Fruit fly (Drosophila melanogaster) whole organism, embryonic: Measurements from ENCODE around the gene CG31743.
A peak's percentile ranks its signal among the peaks of the same experiment; 100 is the strongest.

Experiments used
- Abd-B ChIP-seq: fragments of 200-800 bp; sonication (Bioruptor generic); optimal IDR thresholded peaks from 2 replicates; lab custom pipeline; 2018; ENCODE audit warnings: missing biosample characterization, mild to moderate bottlenecking, missing genetic modification characterization, moderate library complexity
- Antp ChIP-seq: fragments of 200-800 bp; sonication (Bioruptor generic); optimal IDR thresholded peaks from 3 replicates; lab custom pipeline; 2016; ENCODE audit warnings: missing biosample characterization, missing genetic modification characterization
- Awh ChIP-seq: fragments of 200-800 bp; sonication (Bioruptor generic); IDR thresholded peaks from 2 replicates; pipeline ENCODE4, ENCODE4 v1.3.6; 2022; ENCODE audit warnings: missing biosample characterization, missing genetic modification characterization
- B-H2 ChIP-seq: fragments of 200-800 bp; sonication (Bioruptor generic); optimal IDR thresholded peaks from 2 replicates; lab custom pipeline; 2018; ENCODE audit warnings: missing biosample characterization, mild to moderate bottlenecking, missing genetic modification characterization
- CG11085 ChIP-seq: fragments of 200-800 bp; sonication (Bioruptor generic); IDR thresholded peaks from 2 replicates; pipeline ENCODE4 v1.3.6; 2022; ENCODE audit warnings: missing biosample characterization, missing genetic modification characterization
- CG11723 ChIP-seq: fragments of 200-800 bp; sonication (Bioruptor generic); optimal IDR thresholded peaks from 2 replicates; lab custom pipeline; 2017; ENCODE audit warnings: missing biosample characterization, mild to moderate bottlenecking, missing genetic modification characterization
- CG12155 ChIP-seq: fragments of 200-800 bp; sonication (Bioruptor generic); optimal IDR thresholded peaks from 3 replicates; lab custom pipeline; 2016; ENCODE audit warnings: missing biosample characterization, missing genetic modification characterization
- CG12744 ChIP-seq: fragments of 200-800 bp; sonication (Bioruptor generic); optimal IDR thresholded peaks from 2 replicates; lab custom pipeline; 2016; ENCODE audit warnings: missing biosample characterization, missing genetic modification characterization
- CG17612 ChIP-seq: fragments of 200-800 bp; sonication (Bioruptor generic); IDR thresholded peaks from 2 replicates; pipeline ENCODE4 v1.3.6; 2022; ENCODE audit warnings: missing biosample characterization, missing genetic modification characterization
- CG2678 ChIP-seq: fragments of 200-800 bp; sonication (Bioruptor generic); optimal IDR thresholded peaks from 3 replicates; lab custom pipeline; 2019; ENCODE audit warnings: missing biosample characterization, mild to moderate bottlenecking, missing genetic modification characterization, moderate library complexity
- CG30403 ChIP-seq: fragments of 200-800 bp; sonication (Bioruptor generic); optimal IDR thresholded peaks from 3 replicates; lab custom pipeline; 2016; ENCODE audit warnings: missing biosample characterization, missing genetic modification characterization
- CG34376 ChIP-seq: fragments of 200-800 bp; sonication (Bioruptor generic); optimal IDR thresholded peaks from 2 replicates; lab custom pipeline; 2018; ENCODE audit warnings: missing biosample characterization, mild to moderate bottlenecking, missing genetic modification characterization
- CG4328 ChIP-seq: fragments of 200-800 bp; sonication (Bioruptor generic); optimal IDR thresholded peaks from 3 replicates; lab custom pipeline; 2017; ENCODE audit warnings: missing biosample characterization, missing genetic modification reagents, missing genetic modification characterization
- CG4404 ChIP-seq: fragments of 200-800 bp; sonication (Bioruptor generic); IDR thresholded peaks from 2 replicates; pipeline ENCODE4 v1.3.6; 2022; ENCODE audit warnings: missing biosample characterization, missing genetic modification characterization
- CG4424 ChIP-seq: fragments of 200-800 bp; sonication (Bioruptor generic); optimal IDR thresholded peaks from 3 replicates; lab custom pipeline; 2016; ENCODE audit warnings: missing biosample characterization, missing genetic modification characterization
- CG4854 ChIP-seq: fragments of 200-800 bp; sonication (Bioruptor generic); optimal IDR thresholded peaks from 2 replicates; lab custom pipeline; 2016; ENCODE audit warnings: missing biosample characterization, missing genetic modification characterization, inconsistent platforms
- CG8944 ChIP-seq: fragments of 200-800 bp; sonication (Bioruptor generic); optimal IDR thresholded peaks from 3 replicates; lab custom pipeline; 2016; ENCODE audit warnings: missing biosample characterization, missing genetic modification characterization
- CG9817 ChIP-seq: fragments of 200-800 bp; sonication (Bioruptor generic); optimal IDR thresholded peaks from 2 replicates; lab custom pipeline; 2018; ENCODE audit warnings: missing biosample characterization, mild to moderate bottlenecking, missing genetic modification characterization, moderate library complexity
- Dbx ChIP-seq: fragments of 200-800 bp; sonication (Bioruptor generic); IDR thresholded peaks from 3 replicates; pipeline ENCODE4 v1.3.6; 2022; ENCODE audit warnings: missing biosample characterization, missing genetic modification characterization
- Fer1 ChIP-seq: fragments of 200-800 bp; sonication (Bioruptor generic); optimal IDR thresholded peaks from 2 replicates; lab custom pipeline; 2017; ENCODE audit warnings: missing biosample characterization, mild to moderate bottlenecking, missing genetic modification characterization
- HLHmδ ChIP-seq: fragments of 200-800 bp; sonication (Bioruptor generic); optimal IDR thresholded peaks from 2 replicates; lab custom pipeline; 2018; ENCODE audit warnings: missing biosample characterization, mild to moderate bottlenecking, missing genetic modification characterization, moderate library complexity
- Jarid2 ChIP-seq: fragments of 200-800 bp; sonication (Bioruptor generic); optimal IDR thresholded peaks from 3 replicates; lab custom pipeline; 2017; ENCODE audit warnings: mild to moderate bottlenecking, missing biosample characterization, missing genetic modification reagents, missing genetic modification characterization
- Mad ChIP-seq: fragments of 200-800 bp; sonication (Bioruptor generic); optimal IDR thresholded peaks from 2 replicates; lab custom pipeline; 2016; ENCODE audit warnings: missing biosample characterization, missing genetic modification characterization
- Myb ChIP-seq: fragments of 200-800 bp; sonication (Bioruptor generic); optimal IDR thresholded peaks from 2 replicates; lab custom pipeline; 2016; ENCODE audit warnings: missing biosample characterization, missing genetic modification characterization
- NC2α ChIP-seq: fragments of 200-800 bp; sonication (Bioruptor generic); optimal IDR thresholded peaks from 2 replicates; lab custom pipeline; 2016; ENCODE audit warnings: missing biosample characterization, missing genetic modification characterization
- Rx ChIP-seq: fragments of 200-800 bp; sonication (Bioruptor generic); IDR thresholded peaks from 2 replicates; pipeline ENCODE4 v1.3.6; 2022; ENCODE audit warnings: missing biosample characterization, missing genetic modification characterization
- Side ChIP-seq: fragments of 200-800 bp; sonication (Bioruptor generic); optimal IDR thresholded peaks from 2 replicates; lab custom pipeline; 2016; ENCODE audit warnings: missing biosample characterization, missing genetic modification characterization
- Sox100B ChIP-seq: fragments of 200-800 bp; sonication (Bioruptor generic); optimal IDR thresholded peaks from 3 replicates; lab custom pipeline; 2018; ENCODE audit warnings: missing biosample characterization, mild to moderate bottlenecking, missing genetic modification characterization
- ac ChIP-seq: fragments of 200-800 bp; sonication (Bioruptor generic); optimal IDR thresholded peaks from 3 replicates; lab custom pipeline; 2017; ENCODE audit warnings: missing biosample characterization, mild to moderate bottlenecking, missing genetic modification characterization
- chn ChIP-seq: fragments of 200-800 bp; sonication (Bioruptor generic); optimal IDR thresholded peaks from 2 replicates; lab custom pipeline; 2016; ENCODE audit warnings: missing biosample characterization, missing genetic modification characterization
- crc ChIP-seq: fragments of 200-800 bp; sonication (Bioruptor generic); optimal IDR thresholded peaks from 2 replicates; lab custom pipeline; 2016; ENCODE audit warnings: missing biosample characterization, missing genetic modification characterization
- croc ChIP-seq: fragments of 200-800 bp; sonication (Bioruptor generic); conservative IDR thresholded peaks from 3 replicates; pipeline ENCODE4 v1.3.6; 2022; ENCODE audit warnings: missing biosample characterization, missing genetic modification characterization
- crol ChIP-seq: fragments of 200-800 bp; sonication (Bioruptor generic); IDR thresholded peaks from 2 replicates; pipeline ENCODE4 v1.3.6; 2022; ENCODE audit warnings: missing biosample characterization, missing genetic modification characterization
- crp ChIP-seq, 2 experiments: fragments of 200-800 bp; sonication (Bioruptor generic); optimal IDR thresholded peaks; 2 replicates in 1 of 2; 3 replicates in 1 of 2; lab custom pipeline; 2017; ENCODE audit warnings: missing biosample characterization in 2 of 2, missing genetic modification characterization in 2 of 2, mild to moderate bottlenecking in 1 of 2, moderate library complexity in 1 of 2
- dan ChIP-seq: fragments of 200-800 bp; sonication (Bioruptor generic); IDR thresholded peaks from 2 replicates; pipeline ENCODE4 v1.3.6; 2022; ENCODE audit warnings: missing biosample characterization, missing genetic modification characterization
- dati ChIP-seq: fragments of 200-800 bp; sonication (Bioruptor generic); IDR thresholded peaks from 2 replicates; pipeline ENCODE4 v1.3.6; 2022; ENCODE audit warnings: missing biosample characterization, missing genetic modification characterization
- eve ChIP-seq, 2 experiments: fragments of >200 bp; optimal IDR thresholded peaks; 2 replicates each; lab custom pipeline; 2017; ENCODE audit warnings: missing biosample characterization in 2 of 2, missing genetic modification characterization in 2 of 2
- ewg ChIP-seq: fragments of 200-800 bp; sonication (Bioruptor generic); optimal IDR thresholded peaks from 3 replicates; lab custom pipeline; 2017; ENCODE audit warnings: mild to moderate bottlenecking, missing biosample characterization, missing genetic modification reagents, missing genetic modification characterization
- fd102C ChIP-seq: fragments of 200-800 bp; sonication (Bioruptor generic); optimal IDR thresholded peaks from 2 replicates; lab custom pipeline; 2018; ENCODE audit warnings: missing biosample characterization, mild to moderate bottlenecking, missing genetic modification characterization, moderate library complexity
- fu2 ChIP-seq: fragments of 200-800 bp; sonication (Bioruptor generic); optimal IDR thresholded peaks from 2 replicates; lab custom pipeline; 2016; ENCODE audit warnings: missing biosample characterization, missing genetic modification characterization
- gce ChIP-seq: fragments of 200-800 bp; sonication (Bioruptor generic); IDR thresholded peaks from 3 replicates; pipeline ENCODE4 v1.3.6; 2022; ENCODE audit warnings: missing biosample characterization, missing genetic modification characterization
- gfzf ChIP-seq: fragments of 200-800 bp; sonication (Bioruptor generic); optimal IDR thresholded peaks from 2 replicates; lab custom pipeline; 2016; ENCODE audit warnings: missing biosample characterization, mild to moderate bottlenecking, missing genetic modification characterization, moderate library complexity
- jumu ChIP-seq: fragments of 200-800 bp; sonication (Bioruptor generic); optimal IDR thresholded peaks from 3 replicates; lab custom pipeline; 2016; ENCODE audit warnings: missing biosample characterization, missing genetic modification characterization
- peb ChIP-seq: fragments of 200-800 bp; sonication (Bioruptor generic); IDR thresholded peaks from 2 replicates; pipeline ENCODE4 v1.3.6; 2022; ENCODE audit warnings: missing biosample characterization, missing genetic modification characterization
- prd ChIP-seq, 3 experiments: fragments of >200 bp in 2 of 3; fragments of 200-800 bp in 1 of 3; sonication (Bioruptor generic) in 1 of 3; optimal IDR thresholded peaks in 2 of 3; IDR thresholded peaks in 1 of 3; 2 replicates in 2 of 3; 3 replicates in 1 of 3; pipeline versions ENCODE4 v1.3.6 to Lab custom; 2017 to 2022; ENCODE audit warnings: missing biosample characterization in 1 of 3, missing genetic modification characterization in 1 of 3
- run ChIP-seq: fragments of 200-800 bp; sonication (Bioruptor generic); optimal IDR thresholded peaks from 3 replicates; lab custom pipeline; 2018; ENCODE audit warnings: missing biosample characterization, mild to moderate bottlenecking, missing genetic modification characterization
- sens-2 ChIP-seq: fragments of 200-800 bp; sonication (Bioruptor generic); IDR thresholded peaks from 2 replicates; pipeline ENCODE4 v1.3.6; 2022; ENCODE audit warnings: missing biosample characterization, missing genetic modification characterization
- z ChIP-seq: fragments of 200-800 bp; sonication (Bioruptor generic); IDR thresholded peaks from 3 replicates; pipeline ENCODE4 v1.3.6; 2022; ENCODE audit warnings: missing biosample characterization, missing genetic modification characterization
- zen ChIP-seq: fragments of 200-800 bp; sonication (Bioruptor generic); optimal IDR thresholded peaks from 3 replicates; lab custom pipeline; 2018; ENCODE audit warnings: missing biosample characterization, mild to moderate bottlenecking, missing genetic modification characterization, moderate library complexity

Gene CG31743

dm6 chr2L:16887660-16888573 lies 8.6 kb downstream of the CG31743 start, which contains the start of the genes osi and tweek (continued):
- TF ChIP-seq peb (GFP tag; lab: Robert Waterston, UW) = no peak
- TF ChIP-seq HLHmδ = no peak
- TF ChIP-seq sens-2 = no peak
- no peak for TF ChIP-seq crol (GFP tag; lab: Robert Waterston, UW)
- TF ChIP-seq B-H2 = peak; percentile 28
- TF ChIP-seq CG4404 = peak; percentile 53
- no peak; the same call in 2 of the 3 replicates for TF ChIP-seq croc (GFP tag; lab: Robert Waterston, UW)
- TF ChIP-seq gce = no peak
- peak; percentile 56 for TF ChIP-seq Fer1 (GFP tag; lab: Kevin White, UChicago)
- peak; percentile 36 for TF ChIP-seq chn (GFP tag; lab: Kevin White, UChicago)
- no peak for TF ChIP-seq Side
- no peak for TF ChIP-seq Antp (GFP tag; lab: Kevin White, UChicago)
- no peak for TF ChIP-seq CG11723 (GFP tag; lab: Kevin White, UChicago)
- no peak for TF ChIP-seq CG12744 (GFP tag; lab: Kevin White, UChicago)
- peak; percentile 60 for TF ChIP-seq Jarid2
- TF ChIP-seq Myb (GFP tag; lab: Kevin White, UChicago) = peak; percentile 25
- TF ChIP-seq prd (optimal IDR thresholded peaks at IDR 0.05; lab: Kevin White, UChicago) = no peak
- TF ChIP-seq prd (GFP tag; IDR thresholded peaks at IDR 0.05; lab: Robert Waterston, UW) = peak; percentile 44; the same call in 2 of the 3 replicates
- peak; percentile 87 for TF ChIP-seq CG30403 (GFP tag; lab: Kevin White, UChicago)
- TF ChIP-seq crc (GFP tag; lab: Kevin White, UChicago) = peak; percentile 21
- no peak for TF ChIP-seq dati (GFP tag; lab: Robert Waterston, UW)
- TF ChIP-seq CG4424 (GFP tag; lab: Kevin White, UChicago) = peak; percentile 53
- no peak for TF ChIP-seq z (GFP tag; lab: Robert Waterston, UW)
- TF ChIP-seq crp (GFP tag; optimal IDR thresholded peaks at IDR 0.05; lab: Kevin White, UChicago) = peak; percentile 58 to 95
- TF ChIP-seq CG2678 (tag; lab: Kevin White, UChicago) = no peak
- TF ChIP-seq CG34376 = peak; percentile 20
- TF ChIP-seq CG4328 (GFP tag; lab: Kevin White, UChicago) = no peak
- no peak for TF ChIP-seq eve (GFP tag; optimal IDR thresholded peaks at IDR 0.05; lab: Kevin White, UChicago)
- no peak for TF ChIP-seq Abd-B
- peak; percentile 44 for TF ChIP-seq ewg
- TF ChIP-seq Sox100B = no peak
- peak; percentile 22; the same call in 1 of the 2 replicates for TF ChIP-seq CG11085
- TF ChIP-seq Rx (GFP tag; lab: Robert Waterston, UW) = no peak
- no peak for TF ChIP-seq zen
- peak; percentile 74 for TF ChIP-seq gfzf (GFP tag; lab: Kevin White, UChicago)
- TF ChIP-seq Mad (GFP tag; lab: Kevin White, UChicago) = no peak
- peak; percentile 56 for TF ChIP-seq fu2 (GFP tag; lab: Kevin White, UChicago)
- TF ChIP-seq dan (GFP tag; lab: Robert Waterston, UW) = no peak
- no peak for TF ChIP-seq jumu (GFP tag; lab: Kevin White, UChicago)
- no peak for TF ChIP-seq CG17612 (GFP tag; lab: Robert Waterston, UW)
- TF ChIP-seq CG12155 = peak; percentile 76
- no peak for TF ChIP-seq Awh (GFP tag; lab: Robert Waterston, UW)
- TF ChIP-seq fd102C (GFP tag; lab: Kevin White, UChicago) = no peak
- TF ChIP-seq run (tag; lab: Kevin White, UChicago) = no peak
- peak; percentile 55 for TF ChIP-seq CG8944 (GFP tag; lab: Kevin White, UChicago)
- peak; percentile 39; the same call in 1 of the 3 replicates for TF ChIP-seq Dbx (GFP tag; lab: Robert Waterston, UW)
- no peak for TF ChIP-seq ac (GFP tag; lab: Kevin White, UChicago)
- no peak for TF ChIP-seq NC2α
- peak; percentile 76 for TF ChIP-seq CG9817
- TF ChIP-seq CG4854 = no peak
